Fruit fly (Drosophila melanogaster): ENCODE measurements around the gene Eogt.

dm6 chr2L:2391321-2391720 is 10.4 kb downstream of the Eogt start, which contains the start of gene CG46448:
- TF ChIP-seq CG8119 (GFP tag; IDR thresholded peaks at IDR 0.05) (no peak), acj6 (GFP tag; optimal IDR thresholded peaks at IDR 0.05) (no peak), Hr38 (GFP tag; optimal IDR thresholded peaks at IDR 0.05) (no peak), Eip78C (GFP tag) (no peak), net (GFP tag; optimal IDR thresholded peaks at IDR 0.05) (no peak), CG6854 (GFP tag; optimal IDR thresholded peaks at IDR 0.05) (no peak), CG6808 (GFP tag; optimal IDR thresholded peaks at IDR 0.05) (no peak), spab (GFP tag; optimal IDR thresholded peaks at IDR 0.05) (no peak), CG6792 (GFP tag; optimal IDR thresholded peaks at IDR 0.05) (no peak), Eip75B (GFP tag; optimal IDR thresholded peaks at IDR 0.05) (no peak), achi (GFP tag; optimal IDR thresholded peaks at IDR 0.05) (no peak), CG31627 (GFP tag; optimal IDR thresholded peaks at IDR 0.05) (no peak), CG9139 (GFP tag; optimal IDR thresholded peaks at IDR 0.05) (no peak), CG7368 (GFP tag; optimal IDR thresholded peaks at IDR 0.05) (no peak)
